Worm (Caenorhabditis elegans) whole organism, midembryonic: ENCODE results near the gene Y53C12A.3.

Source experiments
- T22C8.4 ChIP-seq: fragments of 200-800 bp; sonication (Bioruptor generic); IDR thresholded peaks from 2 replicates; pipeline ENCODE4 v1.3.6; 2022; ENCODE audit warnings: missing genetic modification characterization, missing compliant biosample characterization
- flt-1 ChIP-seq: fragments of 200-800 bp; sonication (Bioruptor generic); IDR thresholded peaks from 2 replicates; pipeline ENCODE4 v1.3.6; 2022; ENCODE audit warnings: missing genetic modification characterization, missing compliant biosample characterization
- tab-1 ChIP-seq: fragments of 200-800 bp; sonication (Bioruptor generic); IDR thresholded peaks from 2 replicates; pipeline ENCODE4 v1.3.6; 2022; ENCODE audit warnings: missing genetic modification characterization, missing compliant biosample characterization
- ztf-23 ChIP-seq: fragments of 200-800 bp; sonication (Bioruptor generic); IDR thresholded peaks from 2 replicates; pipeline ENCODE4 v1.3.6; 2022; ENCODE audit warnings: missing genetic modification reagents, missing genetic modification characterization, missing compliant biosample characterization
- ztf-29 ChIP-seq: fragments of 200-800 bp; sonication (Bioruptor generic); IDR thresholded peaks from 2 replicates; pipeline ENCODE4 v1.3.6; 2022; ENCODE audit warnings: missing genetic modification reagents, missing genetic modification characterization, missing compliant biosample characterization

- TF ChIP-seq T22C8.4 (GFP tag; lab: Robert Waterston, UW) (no peak), ztf-23 (no peak), ztf-29 (GFP tag; lab: Robert Waterston, UW) (no peak), tab-1 (GFP tag; lab: Robert Waterston, UW) (no peak), flt-1 (GFP tag; lab: Robert Waterston, UW) (no peak)
These were observed 47.0 kb upstream of the Y53C12A.3 start, which contains the start of gene Y53C12B.7 for ce11 chrII:9753056-9753455.
